Worm (Caenorhabditis elegans) whole organism, L3 larva: ENCODE results near the gene ZC477.7.

Source experiments
- aly-2 ChIP-seq: fragments of 150-350 bp; optimal IDR thresholded peaks from 2 replicates; lab custom pipeline; 2014; ENCODE audit warnings: missing biosample characterization, missing genetic modification characterization
- ceh-16 ChIP-seq: sonication (generic microtip); optimal IDR thresholded peaks from 2 replicates; lab custom pipeline; 2017; ENCODE audit warnings: missing biosample characterization, missing genetic modification characterization
- ceh-82 ChIP-seq: fragments of 150-350 bp; optimal IDR thresholded peaks from 2 replicates; lab custom pipeline; 2014; ENCODE audit warnings: missing biosample characterization, missing genetic modification characterization
- egl-27 ChIP-seq: sonication (generic microtip); optimal IDR thresholded peaks from 4 replicates; lab custom pipeline; 2017; ENCODE audit warnings: missing biosample characterization, missing genetic modification reagents, missing genetic modification characterization
- eor-1 ChIP-seq, 2 experiments: fragments of 150-350 bp; optimal IDR thresholded peaks; 2 replicates each; lab custom pipeline; 2014 to 2018; ENCODE audit warnings: missing biosample characterization in 2 of 2, missing genetic modification characterization in 2 of 2
- mdl-1 ChIP-seq: fragments of 150-350 bp; optimal IDR thresholded peaks from 2 replicates; lab custom pipeline; 2014; ENCODE audit warnings: missing biosample characterization, missing genetic modification characterization
- nhr-25 ChIP-seq: sonication (generic microtip); optimal IDR thresholded peaks from 2 replicates; lab custom pipeline; 2017; ENCODE audit warnings: missing biosample characterization, missing genetic modification characterization
- sea-2 ChIP-seq: fragments of 150-350 bp; sonication (generic microtip); optimal IDR thresholded peaks from 4 replicates; lab custom pipeline; 2014; ENCODE audit warnings: missing biosample characterization, missing genetic modification reagents, missing genetic modification characterization
- zag-1 ChIP-seq: fragments of 150-350 bp; optimal IDR thresholded peaks from 2 replicates; lab custom pipeline; 2014; ENCODE audit warnings: missing biosample characterization, missing genetic modification characterization
- ztf-11 ChIP-seq: fragments of 150-350 bp; optimal IDR thresholded peaks from 2 replicates; lab custom pipeline; 2014; ENCODE audit warnings: missing biosample characterization, missing genetic modification characterization
- ztf-4 ChIP-seq: fragments of 150-350 bp; optimal IDR thresholded peaks from 2 replicates; lab custom pipeline; 2014; ENCODE audit warnings: missing biosample characterization, missing genetic modification characterization

DNA sequence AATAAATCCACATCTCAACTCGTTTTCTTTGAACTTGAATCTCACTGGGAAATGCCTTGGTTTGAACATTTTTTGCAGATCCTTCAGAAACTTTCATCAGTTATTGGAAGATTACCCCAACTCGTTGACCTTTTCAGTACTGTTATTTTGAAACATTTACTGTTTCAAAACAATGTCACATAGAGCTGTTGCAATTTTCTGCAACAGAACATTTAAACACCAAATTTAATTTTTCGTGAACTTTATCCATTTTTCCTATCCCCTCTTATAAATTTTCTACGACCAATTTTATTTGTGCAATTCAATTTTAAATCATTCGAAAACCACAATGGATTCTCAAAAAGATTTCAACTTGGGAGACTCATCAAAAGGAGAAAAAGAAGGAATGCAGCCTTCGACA, 3.4 kb downstream of the ZC477.7 start, which contains the start of gene ZC477.2:
- TF ChIP-seq aly-2 (tag; lab: Kevin White, UChicago), result no peak
- no peak for TF ChIP-seq nhr-25 (tag; lab: Kevin White, UChicago)
- no peak for TF ChIP-seq sea-2 (GFP tag; lab: Kevin White, UChicago)
- TF ChIP-seq eor-1 (tag; optimal IDR thresholded peaks at IDR 0.05; lab: Kevin White, UChicago), result no peak
- no peak for TF ChIP-seq mdl-1
- TF ChIP-seq ztf-11, result no peak
- no peak for TF ChIP-seq ceh-82 (tag; lab: Kevin White, UChicago)
- no peak for TF ChIP-seq ztf-4
- no peak for TF ChIP-seq ceh-16
- TF ChIP-seq zag-1 (tag; lab: Kevin White, UChicago), result no peak
- TF ChIP-seq egl-27 (tag; lab: Kevin White, UChicago), result no peak
